Fruit fly (Drosophila melanogaster) whole organism, embryonic: ENCODE measurements around the gene trr.

Experiments
- Adf1 ChIP-seq: fragments of 200-800 bp; sonication (Bioruptor generic); IDR thresholded peaks from 2 replicates; pipeline ENCODE4 v1.3.6; 2022; ENCODE audit warnings: missing biosample characterization, missing genetic modification characterization
- CG10209 ChIP-seq: fragments of 200-800 bp; sonication (Bioruptor generic); optimal IDR thresholded peaks from 3 replicates; lab custom pipeline; 2017; ENCODE audit warnings: missing biosample characterization, mild to moderate bottlenecking, missing genetic modification characterization, missing genetic modification reagents
- CG11695 ChIP-seq: fragments of 200-800 bp; sonication (Bioruptor generic); IDR thresholded peaks from 3 replicates; pipeline ENCODE4 v1.3.6; 2022; ENCODE audit warnings: missing biosample characterization, missing genetic modification characterization
- CG13894 ChIP-seq: fragments of 200-800 bp; sonication (Bioruptor generic); optimal IDR thresholded peaks from 3 replicates; lab custom pipeline; 2018; ENCODE audit warnings: missing biosample characterization, mild to moderate bottlenecking, missing genetic modification characterization, moderate library complexity
- CG14050 ChIP-seq: fragments of 200-800 bp; sonication (Bioruptor generic); IDR thresholded peaks from 3 replicates; pipeline ENCODE4 v1.3.6; 2022; ENCODE audit warnings: missing biosample characterization, missing genetic modification characterization
- CG14710 ChIP-seq: fragments of 200-800 bp; sonication (Bioruptor generic); optimal IDR thresholded peaks from 3 replicates; lab custom pipeline; 2019; ENCODE audit warnings: missing biosample characterization, mild to moderate bottlenecking, missing genetic modification characterization, moderate library complexity
- CG1602 ChIP-seq: fragments of 200-800 bp; sonication (Bioruptor generic); optimal IDR thresholded peaks from 3 replicates; lab custom pipeline; 2016; ENCODE audit warnings: missing biosample characterization, missing genetic modification characterization
- CG3163 ChIP-seq: fragments of 200-800 bp; sonication (Bioruptor generic); optimal IDR thresholded peaks from 3 replicates; lab custom pipeline; 2016; ENCODE audit warnings: missing biosample characterization, missing genetic modification characterization
- CG43689 ChIP-seq: fragments of 200-800 bp; sonication (Bioruptor generic); IDR thresholded peaks from 2 replicates; pipeline ENCODE4 v1.3.6; 2022; ENCODE audit warnings: missing biosample characterization, missing genetic modification characterization
- CG6254 ChIP-seq: fragments of 200-800 bp; sonication (Bioruptor generic); optimal IDR thresholded peaks from 3 replicates; lab custom pipeline; 2017; ENCODE audit warnings: mild to moderate bottlenecking, missing biosample characterization, missing genetic modification reagents, missing genetic modification characterization
- CG6765 ChIP-seq: fragments of 200-800 bp; sonication (Bioruptor generic); optimal IDR thresholded peaks from 3 replicates; lab custom pipeline; 2017; ENCODE audit warnings: missing biosample characterization, mild to moderate bottlenecking, missing genetic modification characterization
- CG7372 ChIP-seq: fragments of 200-800 bp; sonication (Bioruptor generic); IDR thresholded peaks from 2 replicates; pipeline ENCODE4 v1.3.6; 2022; ENCODE audit warnings: missing biosample characterization, missing genetic modification characterization
- Chrac-16 ChIP-seq: fragments of 200-800 bp; sonication (Bioruptor generic); optimal IDR thresholded peaks from 3 replicates; lab custom pipeline; 2016; ENCODE audit warnings: missing biosample characterization, missing genetic modification characterization
- D19B ChIP-seq: fragments of 200-800 bp; sonication (Bioruptor generic); optimal IDR thresholded peaks from 2 replicates; lab custom pipeline; 2017; ENCODE audit warnings: missing biosample characterization, mild to moderate bottlenecking, missing genetic modification characterization
- Dbx ChIP-seq: fragments of 200-800 bp; sonication (Bioruptor generic); IDR thresholded peaks from 3 replicates; pipeline ENCODE4 v1.3.6; 2022; ENCODE audit warnings: missing biosample characterization, missing genetic modification characterization
- Dip2 ChIP-seq: fragments of 200-800 bp; sonication (Bioruptor generic); IDR thresholded peaks from 2 replicates; pipeline ENCODE4 v1.3.6; 2022; ENCODE audit warnings: missing biosample characterization, missing genetic modification characterization
- Dip3 ChIP-seq: fragments of 200-800 bp; sonication (Bioruptor generic); optimal IDR thresholded peaks from 3 replicates; lab custom pipeline; 2016; ENCODE audit warnings: missing biosample characterization, missing genetic modification characterization
- Dp ChIP-seq: fragments of 200-800 bp; sonication (Bioruptor generic); optimal IDR thresholded peaks from 2 replicates; lab custom pipeline; 2018; ENCODE audit warnings: missing biosample characterization, mild to moderate bottlenecking, missing genetic modification characterization, moderate library complexity
- Dref ChIP-seq: fragments of 200-800 bp; sonication (Bioruptor generic); IDR thresholded peaks from 2 replicates; pipeline ENCODE4 v1.3.6; 2022; ENCODE audit warnings: missing biosample characterization, missing genetic modification characterization
- Gug ChIP-seq: fragments of 200-800 bp; sonication (Bioruptor generic); IDR thresholded peaks from 4 replicates; pipeline ENCODE4 v1.3.6; 2022; ENCODE audit warnings: missing biosample characterization, missing genetic modification characterization
- H15 ChIP-seq: fragments of 200-800 bp; sonication (Bioruptor generic); IDR thresholded peaks from 3 replicates; pipeline ENCODE4 v1.3.6; 2022; ENCODE audit warnings: missing biosample characterization, missing genetic modification characterization
- HLHmδ ChIP-seq: fragments of 200-800 bp; sonication (Bioruptor generic); optimal IDR thresholded peaks from 2 replicates; lab custom pipeline; 2018; ENCODE audit warnings: missing biosample characterization, mild to moderate bottlenecking, missing genetic modification characterization, moderate library complexity
- Hand ChIP-seq: fragments of 200-800 bp; sonication (Bioruptor generic); optimal IDR thresholded peaks from 2 replicates; lab custom pipeline; 2017; ENCODE audit warnings: mild to moderate bottlenecking, missing biosample characterization, missing genetic modification reagents, missing genetic modification characterization
- Hr51 ChIP-seq, 2 experiments: fragments of 200-800 bp; sonication (Bioruptor generic); optimal IDR thresholded peaks; 2 replicates in 1 of 2; 3 replicates in 1 of 2; lab custom pipeline; 2016 to 2018; ENCODE audit warnings: missing biosample characterization in 2 of 2, missing genetic modification characterization in 2 of 2, mild to moderate bottlenecking in 1 of 2, moderate library complexity in 1 of 2
- Lim3 ChIP-seq: fragments of 200-800 bp; sonication (Bioruptor generic); IDR thresholded peaks from 2 replicates; pipeline ENCODE4 v1.3.6; 2022; ENCODE audit warnings: missing biosample characterization, missing genetic modification characterization
- Med ChIP-seq: fragments of 200-800 bp; sonication (Bioruptor generic); peaks from one replicate; lab custom pipeline; 2016; ENCODE audit warnings: missing biosample characterization, missing genetic modification characterization, mild to moderate bottlenecking, inconsistent platforms, moderate library complexity
- Myb ChIP-seq: fragments of 200-800 bp; sonication (Bioruptor generic); optimal IDR thresholded peaks from 2 replicates; lab custom pipeline; 2016; ENCODE audit warnings: missing biosample characterization, missing genetic modification characterization
- NC2β ChIP-seq: fragments of 200-800 bp; sonication (Bioruptor generic); optimal IDR thresholded peaks from 2 replicates; lab custom pipeline; 2016; ENCODE audit warnings: missing biosample characterization, missing genetic modification characterization
- NFAT ChIP-seq: fragments of 200-800 bp; sonication (Bioruptor generic); IDR thresholded peaks from 2 replicates; pipeline ENCODE4 v1.3.6; 2022; ENCODE audit warnings: missing biosample characterization, missing genetic modification characterization
- NK7.1 ChIP-seq: fragments of 200-800 bp; sonication (Bioruptor generic); optimal IDR thresholded peaks from 3 replicates; lab custom pipeline; 2016; ENCODE audit warnings: missing biosample characterization, missing genetic modification characterization
- Nf-YC ChIP-seq: fragments of 200-800 bp; optimal IDR thresholded peaks from 3 replicates; lab custom pipeline; 2019; ENCODE audit warnings: missing biosample characterization, mild to moderate bottlenecking, missing genetic modification characterization, moderate library complexity
- Sry-β ChIP-seq: fragments of 200-800 bp; sonication (Bioruptor generic); optimal IDR thresholded peaks from 2 replicates; lab custom pipeline; 2018; ENCODE audit warnings: missing biosample characterization, mild to moderate bottlenecking, missing genetic modification characterization, moderate library complexity
- aop ChIP-seq: fragments of 200-800 bp; sonication (Bioruptor generic); IDR thresholded peaks from 2 replicates; pipeline ENCODE4 v1.3.6; 2022; ENCODE audit warnings: missing biosample characterization, missing genetic modification characterization
- bsh ChIP-seq, 2 experiments: fragments of 200-800 bp; sonication (Bioruptor generic); optimal IDR thresholded peaks; 2 replicates each; lab custom pipeline; 2017 to 2018; ENCODE audit warnings: mild to moderate bottlenecking in 2 of 2, missing biosample characterization in 2 of 2, missing genetic modification characterization in 2 of 2, moderate library complexity in 1 of 2
- cad ChIP-seq: fragments of >200 bp; optimal IDR thresholded peaks from 2 replicates; lab custom pipeline; 2017; ENCODE audit warnings: missing biosample characterization, missing genetic modification characterization
- caup ChIP-seq: fragments of 200-800 bp; sonication (Bioruptor generic); optimal IDR thresholded peaks from 3 replicates; lab custom pipeline; 2017; ENCODE audit warnings: missing biosample characterization, mild to moderate bottlenecking, missing genetic modification characterization, moderate library complexity; ENCODE audit not compliant: severe bottlenecking
- chinmo ChIP-seq: fragments of 200-800 bp; sonication (Bioruptor generic); IDR thresholded peaks from 4 replicates; pipeline ENCODE4 v1.3.6; 2022; ENCODE audit warnings: missing biosample characterization, missing genetic modification characterization; ENCODE audit not compliant: partially characterized antibody
- cwo ChIP-seq: fragments of 200-800 bp; sonication (Bioruptor generic); optimal IDR thresholded peaks from 3 replicates; lab custom pipeline; 2017; ENCODE audit warnings: missing biosample characterization, missing genetic modification characterization, mild to moderate bottlenecking, moderate library complexity, missing genetic modification reagents
- da ChIP-seq: fragments of 200-800 bp; sonication (Bioruptor generic); optimal IDR thresholded peaks from 2 replicates; lab custom pipeline; 2016; ENCODE audit warnings: missing biosample characterization, missing genetic modification characterization
- dmrt11E ChIP-seq: fragments of 200-800 bp; sonication (Bioruptor generic); optimal IDR thresholded peaks from 3 replicates; lab custom pipeline; 2018; ENCODE audit warnings: missing biosample characterization, mild to moderate bottlenecking, missing genetic modification characterization, moderate library complexity
- gro ChIP-seq: fragments of 200-800 bp; sonication (Bioruptor generic); optimal IDR thresholded peaks from 2 replicates; lab custom pipeline; 2016; ENCODE audit warnings: missing biosample characterization, missing genetic modification characterization
- kay ChIP-seq: fragments of 200-800 bp; sonication (Bioruptor generic); optimal IDR thresholded peaks from 2 replicates; lab custom pipeline; 2016; ENCODE audit warnings: missing biosample characterization, missing genetic modification characterization
- nmo ChIP-seq: fragments of 200-800 bp; sonication (Bioruptor generic); optimal IDR thresholded peaks from 2 replicates; lab custom pipeline; 2018; ENCODE audit warnings: missing biosample characterization, mild to moderate bottlenecking, missing genetic modification characterization, moderate library complexity
- peb ChIP-seq: fragments of 200-800 bp; sonication (Bioruptor generic); IDR thresholded peaks from 2 replicates; pipeline ENCODE4 v1.3.6; 2022; ENCODE audit warnings: missing biosample characterization, missing genetic modification characterization
- slp2 ChIP-seq: fragments of 200-800 bp; sonication (Bioruptor generic); optimal IDR thresholded peaks from 2 replicates; lab custom pipeline; 2016; ENCODE audit warnings: missing biosample characterization, missing genetic modification characterization
- sqz ChIP-seq: fragments of 200-800 bp; sonication (Bioruptor generic); optimal IDR thresholded peaks from 3 replicates; lab custom pipeline; 2018; ENCODE audit warnings: missing biosample characterization, mild to moderate bottlenecking, missing genetic modification characterization
- ssp ChIP-seq: fragments of 200-800 bp; sonication (Bioruptor generic); IDR thresholded peaks from 2 replicates; pipeline ENCODE4 v1.3.6; 2022; ENCODE audit warnings: missing biosample characterization, missing genetic modification characterization
- usp ChIP-seq: fragments of >200 bp; optimal IDR thresholded peaks from 2 replicates; lab custom pipeline; 2017; ENCODE audit warnings: missing biosample characterization, missing genetic modification characterization
- z ChIP-seq: fragments of 200-800 bp; sonication (Bioruptor generic); IDR thresholded peaks from 3 replicates; pipeline ENCODE4 v1.3.6; 2022; ENCODE audit warnings: missing biosample characterization, missing genetic modification characterization
- zfh2 ChIP-seq: fragments of 200-800 bp; sonication (Bioruptor generic); optimal IDR thresholded peaks from 2 replicates; lab custom pipeline; 2016; ENCODE audit warnings: missing biosample characterization, missing genetic modification characterization

Gene trr

DNA sequence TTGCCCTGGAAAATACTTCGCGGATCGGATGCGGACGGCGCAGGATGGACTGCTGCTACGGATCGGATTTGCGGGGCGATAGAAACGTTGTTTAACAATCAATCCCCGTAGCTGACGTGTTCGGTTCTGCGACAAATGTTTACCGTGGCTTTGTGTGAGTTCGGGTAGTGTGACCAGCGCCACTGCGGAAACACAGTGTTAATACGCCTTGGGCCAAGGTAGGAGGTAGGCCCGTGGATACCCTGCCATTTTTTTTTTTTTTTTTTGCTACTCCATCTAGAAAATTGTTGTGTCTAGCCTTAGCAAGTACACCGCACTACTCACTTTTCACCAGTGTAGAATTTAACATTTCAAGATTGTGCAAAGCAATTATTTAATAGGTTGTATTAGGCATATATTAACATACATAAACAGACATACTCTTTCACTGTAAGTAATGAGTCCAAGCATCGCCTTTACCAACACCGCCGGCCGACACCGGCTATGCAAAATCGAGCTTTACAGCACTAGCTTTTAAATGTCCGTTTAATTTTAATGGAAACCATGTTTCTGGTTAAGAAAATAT lies 28.0 kb downstream of the trr start, which contains the start of gene deltaCOP (continued):
- TF ChIP-seq CG14710 (tag; lab: Kevin White, UChicago) (peak; percentile 64), H15 (GFP tag; lab: Robert Waterston, UW) (peak; percentile 66; the same call in 1 of the 3 replicates), HLHmδ (no peak), Gug (GFP tag; lab: Robert Waterston, UW) (peak; percentile 86), z (GFP tag; lab: Robert Waterston, UW) (no peak), dmrt11E (tag; lab: Kevin White, UChicago) (peak; percentile 66), caup (GFP tag; lab: Kevin White, UChicago) (peak; percentile 86), Dp (GFP tag; lab: Kevin White, UChicago) (peak; percentile 45), CG1602 (GFP tag; lab: Kevin White, UChicago) (peak; percentile 84), D19B (GFP tag; lab: Kevin White, UChicago) (peak; percentile 92), Dip3 (peak; percentile 94), cwo (GFP tag; lab: Kevin White, UChicago) (peak; percentile 65), bsh (GFP tag; optimal IDR thresholded peaks at IDR 0.05; lab: Kevin White, UChicago) (peak; percentile 33 to 76), Hr51 (GFP tag; optimal IDR thresholded peaks at IDR 0.05; lab: Kevin White, UChicago) (peak; percentile 75 to 88), nmo (GFP tag; lab: Kevin White, UChicago) (peak; percentile 79), da (peak; percentile 88), CG43689 (GFP tag; lab: Robert Waterston, UW) (peak; percentile 51; the same call in 1 of the 2 replicates), CG10209 (peak; percentile 83), gro (peak; percentile 92), CG3163 (GFP tag; lab: Kevin White, UChicago) (peak; percentile 68), chinmo (GFP tag; lab: Robert Waterston, UW) (no peak), zfh2 (GFP tag; lab: Kevin White, UChicago) (peak; percentile 94), Dbx (GFP tag; lab: Robert Waterston, UW) (peak; percentile 88), sqz (GFP tag; lab: Kevin White, UChicago) (no peak), Dref (GFP tag; lab: Robert Waterston, UW) (0 out of 2 replicates have a peak, but pooled peaks have one; percentile 26), Nf-YC (tag; lab: Kevin White, UChicago) (peak; percentile 60), CG7372 (GFP tag; lab: Robert Waterston, UW) (peak; percentile 73), Hand (GFP tag; lab: Kevin White, UChicago) (peak; percentile 13), Lim3 (GFP tag; lab: Robert Waterston, UW) (no peak), Med (GFP tag; lab: Kevin White, UChicago) (peak; percentile 97), CG11695 (GFP tag; lab: Robert Waterston, UW) (peak; percentile 75), NK7.1 (GFP tag; lab: Kevin White, UChicago) (peak; percentile 78), CG13894 (tag; lab: Kevin White, UChicago) (peak; percentile 70), Chrac-16 (GFP tag; lab: Kevin White, UChicago) (peak; percentile 87), NC2β (GFP tag; lab: Kevin White, UChicago) (peak; percentile 89), Sry-β (GFP tag; lab: Kevin White, UChicago) (no peak), CG14050 (GFP tag; lab: Robert Waterston, UW) (peak; percentile 71), CG6254 (GFP tag; lab: Kevin White, UChicago) (peak; percentile 43), peb (GFP tag; lab: Robert Waterston, UW) (peak; percentile 26; the same call in 1 of the 2 replicates), kay (GFP tag; lab: Kevin White, UChicago) (peak; percentile 78), NFAT (GFP tag; lab: Robert Waterston, UW) (peak; percentile 63), usp (no peak), slp2 (GFP tag; lab: Kevin White, UChicago) (peak; percentile 87), Dip2 (GFP tag; lab: Robert Waterston, UW) (peak; percentile 58), CG6765 (GFP tag; lab: Kevin White, UChicago) (peak; percentile 45), aop (GFP tag; lab: Robert Waterston, UW) (no peak), Myb (GFP tag; lab: Kevin White, UChicago) (peak; percentile 92), cad (GFP tag; lab: Kevin White, UChicago) (no peak), Adf1 (GFP tag; lab: Robert Waterston, UW) (peak; percentile 45), ssp (GFP tag; lab: Robert Waterston, UW) (peak; percentile 74)
